Fruit fly (Drosophila melanogaster): ENCODE data around the gene out.

out gene

dm6 chrX:19297899-19298784 is 23.8 kb downstream of the out start, which contains the start of gene CG8034 (continued):
- no peak for TF ChIP-seq CG1832 (GFP tag; optimal IDR thresholded peaks at IDR 0.05)
- peak; percentile 88 for TF ChIP-seq Doc2 (GFP tag; IDR thresholded peaks at IDR 0.05)
- peak; percentile 86 for TF ChIP-seq Nf-YB (GFP tag; optimal IDR thresholded peaks at IDR 0.05)
- peak; percentile 91 for TF ChIP-seq fd102C (GFP tag; optimal IDR thresholded peaks at IDR 0.05)
- TF ChIP-seq CG9817 (tag; optimal IDR thresholded peaks at IDR 0.05): peak; percentile 96
- TF ChIP-seq CG4820 (GFP tag; optimal IDR thresholded peaks at IDR 0.05): peak; percentile 93
- peak; percentile 96 for TF ChIP-seq caup (GFP tag; optimal IDR thresholded peaks at IDR 0.05; ENCODE audit: severe bottlenecking)
- TF ChIP-seq CG15514 (GFP tag; optimal IDR thresholded peaks at IDR 0.05): peak; percentile 99
- peak; percentile 90 for TF ChIP-seq ci (GFP tag; IDR thresholded peaks at IDR 0.05)
- peak; percentile 89 for TF ChIP-seq onecut (GFP tag; IDR thresholded peaks at IDR 0.05)
- peak; percentile 78 for TF ChIP-seq CG7928 (GFP tag; optimal IDR thresholded peaks at IDR 0.05)
- TF ChIP-seq C15 (GFP tag; IDR thresholded peaks at IDR 0.05): peak; percentile 80; the same call in 1 of the 3 replicates
- 0 out of 4 replicates have a peak, but pooled peaks have one; percentile 22 for TF ChIP-seq Dll (GFP tag; IDR thresholded peaks at IDR 0.05; ENCODE audit: partially characterized antibody)
- TF ChIP-seq Atf-2 (GFP tag; optimal IDR thresholded peaks at IDR 0.05): peak; percentile 94
- TF ChIP-seq knrl (GFP tag; IDR thresholded peaks at IDR 0.05; ENCODE audit: partially characterized antibody): peak; percentile 57
- peak; percentile 92 for TF ChIP-seq CG8089 (GFP tag; optimal IDR thresholded peaks at IDR 0.05)
- peak; percentile 94 for TF ChIP-seq da (GFP tag; optimal IDR thresholded peaks at IDR 0.05)
- peak; percentile 89 for TF ChIP-seq H2.0 (GFP tag; IDR thresholded peaks at IDR 0.05)
- TF ChIP-seq CG30431 (GFP tag; optimal IDR thresholded peaks at IDR 0.05): peak; percentile 95
- TF ChIP-seq bbx (GFP tag; IDR thresholded peaks at IDR 0.05; ENCODE audit: partially characterized antibody): 0 out of 2 replicates have a peak, but pooled peaks have one; percentile 42
- TF ChIP-seq Ssrp (tag; optimal IDR thresholded peaks at IDR 0.05): peak; percentile 97
- peak; percentile 95 for TF ChIP-seq CG17359 (tag; optimal IDR thresholded peaks at IDR 0.05)
- peak; percentile 64 for TF ChIP-seq CG3163 (GFP tag; optimal IDR thresholded peaks at IDR 0.05)
- TF ChIP-seq eyg (GFP tag; optimal IDR thresholded peaks at IDR 0.05): peak; percentile 91
- TF ChIP-seq ewg (GFP tag; optimal IDR thresholded peaks at IDR 0.05): peak; percentile 92
- peak; percentile 98 for TF ChIP-seq CG2120 (GFP tag; optimal IDR thresholded peaks at IDR 0.05)
- TF ChIP-seq CG12942 (GFP tag; optimal IDR thresholded peaks at IDR 0.05): peak; percentile 95
- no peak for TF ChIP-seq CG2129 (GFP tag; IDR thresholded peaks at IDR 0.05; ENCODE audit: partially characterized antibody)
- TF ChIP-seq trh (GFP tag; optimal IDR thresholded peaks at IDR 0.05): peak; percentile 93
- TF ChIP-seq CG1602 (GFP tag; optimal IDR thresholded peaks at IDR 0.05): peak; percentile 94
- TF ChIP-seq grn (GFP tag; optimal IDR thresholded peaks at IDR 0.05): peak; percentile 62
- peak; percentile 88 for TF ChIP-seq CG6654 (GFP tag; optimal IDR thresholded peaks at IDR 0.05)
- peak; percentile 72 for TF ChIP-seq CG17612 (GFP tag; IDR thresholded peaks at IDR 0.05)
- peak; percentile 98 for TF ChIP-seq CG13424 (tag; optimal IDR thresholded peaks at IDR 0.05)
- peak; percentile 96 for TF ChIP-seq Fer3 (tag; optimal IDR thresholded peaks at IDR 0.05)
- TF ChIP-seq abd-A (tag; optimal IDR thresholded peaks at IDR 0.05): peak; percentile 85
- peak; percentile 79 for TF ChIP-seq ftz-f1 (GFP tag; optimal IDR thresholded peaks at IDR 0.05)
- peak; percentile 94 for TF ChIP-seq CG4854 (GFP tag; optimal IDR thresholded peaks at IDR 0.05)
- peak; percentile 97 for TF ChIP-seq grau (tag; optimal IDR thresholded peaks at IDR 0.05)
- TF ChIP-seq row (GFP tag; IDR thresholded peaks at IDR 0.05): peak; percentile 98
- peak; percentile 55 for TF ChIP-seq CG15073 (GFP tag; optimal IDR thresholded peaks at IDR 0.05)
- 0 out of 2 replicates have a peak, but pooled peaks have one; percentile 33 for TF ChIP-seq sna (GFP tag; IDR thresholded peaks at IDR 0.05; ENCODE audit: partially characterized antibody)
- TF ChIP-seq sqz (GFP tag; optimal IDR thresholded peaks at IDR 0.05): peak; percentile 95
- TF ChIP-seq CG10543 (GFP tag; optimal IDR thresholded peaks at IDR 0.05): peak; percentile 99
- TF ChIP-seq Dfd (GFP tag; optimal IDR thresholded peaks at IDR 0.05): peak in 1 of 2 experiments; percentile 83
- TF ChIP-seq CG3407 (GFP tag; optimal IDR thresholded peaks at IDR 0.05): peak; percentile 92
- peak; percentile 58; the same call in 2 of the 3 replicates for TF ChIP-seq HLH4C (GFP tag; IDR thresholded peaks at IDR 0.05; ENCODE audit: partially characterized antibody)

Data from whole organism, embryonic.